Worm (Caenorhabditis elegans): ENCODE measurements around the gene C33B4.5.

C33B4.5 gene

ce11 chrII:11333846-11334638 is 49.1 kb upstream of the C33B4.5 start (continued):
- peak; percentile 54 for TF ChIP-seq efl-1 (GFP tag; optimal IDR thresholded peaks at IDR 0.05)
- TF ChIP-seq mxl-1 (tag; optimal IDR thresholded peaks at IDR 0.05): no peak
- no peak for TF ChIP-seq let-526 (GFP tag; IDR thresholded peaks at IDR 0.05)
- TF ChIP-seq ceh-27 (GFP tag; optimal IDR thresholded peaks at IDR 0.05): no peak
- TF ChIP-seq snpc-1.3 (tag; optimal IDR thresholded peaks at IDR 0.05; ENCODE audit: insufficient read depth): peak; percentile 61
- TF ChIP-seq C06A6.2 (GFP tag; conservative IDR thresholded peaks at IDR 0.05): no peak
- 0 out of 2 replicates have a peak, but pooled peaks have one; percentile 28 for TF ChIP-seq pbrm-1 (GFP tag; IDR thresholded peaks at IDR 0.05)
- TF ChIP-seq F10E7.11 (tag; optimal IDR thresholded peaks at IDR 0.05): no peak
- no peak for TF ChIP-seq athp-1 (tag; optimal IDR thresholded peaks at IDR 0.05)
- TF ChIP-seq die-1 (tag; optimal IDR thresholded peaks at IDR 0.05): peak; percentile 13
- TF ChIP-seq K11D2.4 (GFP tag; IDR thresholded peaks at IDR 0.05): no peak
- TF ChIP-seq madf-3 (GFP tag; IDR thresholded peaks at IDR 0.05): no peak
- no peak for TF ChIP-seq sea-2 (GFP tag; IDR thresholded peaks at IDR 0.05)
- TF ChIP-seq bed-2 (GFP tag; IDR thresholded peaks at IDR 0.05): no peak
- TF ChIP-seq hlh-26 (GFP tag; conservative IDR thresholded peaks at IDR 0.05): no peak
- TF ChIP-seq madf-8 (GFP tag; conservative IDR thresholded peaks at IDR 0.05): no peak; the same call in 1 of the 2 replicates
- no peak for TF ChIP-seq mes-4 (tag; optimal IDR thresholded peaks at IDR 0.05)
- TF ChIP-seq aptf-2 (GFP tag; conservative IDR thresholded peaks at IDR 0.05): no peak
- no peak for TF ChIP-seq hlh-12 (tag; optimal IDR thresholded peaks at IDR 0.05)
- TF ChIP-seq nfyb-1 (GFP tag; IDR thresholded peaks at IDR 0.05): peak; percentile 57
- TF ChIP-seq xnd-1 (tag; optimal IDR thresholded peaks at IDR 0.05): no peak
- TF ChIP-seq unc-130 (GFP tag; optimal IDR thresholded peaks at IDR 0.05): no peak
- 0 out of 2 replicates have a peak, but pooled peaks have one; percentile 8 for TF ChIP-seq D2030.7 (GFP tag; IDR thresholded peaks at IDR 0.05)
- peak; percentile 32; the same call in 1 of the 2 replicates for TF ChIP-seq mcd-1 (GFP tag; IDR thresholded peaks at IDR 0.05)
- TF ChIP-seq ceh-91 (GFP tag; IDR thresholded peaks at IDR 0.05): no peak
- no peak for TF ChIP-seq somi-1 (GFP tag; optimal IDR thresholded peaks at IDR 0.05)
- TF ChIP-seq hmg-20 (GFP tag; IDR thresholded peaks at IDR 0.05): 0 out of 2 replicates have a peak, but pooled peaks have one; percentile 54
- no peak for TF ChIP-seq pha-4 (tag; optimal IDR thresholded peaks at IDR 0.05)
- no peak for TF ChIP-seq tbx-9 (tag; optimal IDR thresholded peaks at IDR 0.05; ENCODE audit: borderline replicate concordance)
- peak; percentile 9 for TF ChIP-seq snpc-3.4 (tag; optimal IDR thresholded peaks at IDR 0.05)
- peak in 1 of 2 experiments; percentile 33 for TF ChIP-seq let-607 (tag; optimal IDR thresholded peaks at IDR 0.05)
- TF ChIP-seq B0019.2 (GFP tag; conservative IDR thresholded peaks at IDR 0.05): no peak
- no peak for TF ChIP-seq hrde-1 (tag; optimal IDR thresholded peaks at IDR 0.05; ENCODE audit: borderline replicate concordance)
- TF ChIP-seq hsf-1 (GFP tag; IDR thresholded peaks at IDR 0.05): no peak
- no peak for TF ChIP-seq Y67H2A.10 (GFP tag; conservative IDR thresholded peaks at IDR 0.05)
- TF ChIP-seq ztf-22 (GFP tag; optimal IDR thresholded peaks at IDR 0.05): no peak
- TF ChIP-seq snpc-1.1 (tag; optimal IDR thresholded peaks at IDR 0.05; ENCODE audit: insufficient read depth): peak; percentile 84
- no peak for TF ChIP-seq him-1 (tag; optimal IDR thresholded peaks at IDR 0.05)
- TF ChIP-seq Y53F4B.3 (GFP tag; IDR thresholded peaks at IDR 0.05): no peak
- TF ChIP-seq madf-6 (GFP tag; IDR thresholded peaks at IDR 0.05): peak; percentile 72
- TF ChIP-seq B0336.3 (GFP tag; IDR thresholded peaks at IDR 0.05): peak; percentile 44; the same call in 1 of the 2 replicates
- no peak for TF ChIP-seq Y95B8A.8 (GFP tag; IDR thresholded peaks at IDR 0.05)
- TF ChIP-seq nhr-120 (GFP tag; IDR thresholded peaks at IDR 0.05): no peak
- no peak for TF ChIP-seq F23B12.7 (tag; optimal IDR thresholded peaks at IDR 0.05; ENCODE audit: insufficient read depth)
- TF ChIP-seq dox-1 (GFP tag; IDR thresholded peaks at IDR 0.05): peak; percentile 68
- peak; percentile 62; the same call in 1 of the 2 replicates for TF ChIP-seq ztf-25 (GFP tag; IDR thresholded peaks at IDR 0.05)

Measured in whole organism, young adult.